Fruit fly (Drosophila melanogaster) whole organism, prepupa: ENCODE results near the gene CG34334.

ENCODE experiments used
- CG1621 ChIP-seq: fragments of 200-800 bp; sonication (Bioruptor generic); optimal IDR thresholded peaks from 3 replicates; lab custom pipeline; 2018; ENCODE audit warnings: missing biosample characterization, mild to moderate bottlenecking, missing genetic modification characterization
- CG3032 ChIP-seq: fragments of 200-800 bp; optimal IDR thresholded peaks from 2 replicates; lab custom pipeline; 2019; ENCODE audit warnings: missing biosample characterization, mild to moderate bottlenecking, missing genetic modification characterization, moderate library complexity
- CG31627 ChIP-seq: fragments of 200-800 bp; sonication (Bioruptor generic); optimal IDR thresholded peaks from 3 replicates; lab custom pipeline; 2016; ENCODE audit warnings: missing biosample characterization, missing genetic modification characterization
- CG8119 ChIP-seq: fragments of 200-800 bp; sonication (Bioruptor generic); IDR thresholded peaks from 3 replicates; pipeline ENCODE4 v1.3.6; 2022; ENCODE audit warnings: missing biosample characterization, missing genetic modification characterization
- Eip75B ChIP-seq: fragments of 200-800 bp; sonication (Bioruptor generic); optimal IDR thresholded peaks from 3 replicates; lab custom pipeline; 2016; ENCODE audit warnings: missing biosample characterization, missing genetic modification characterization
- Ets96B ChIP-seq: fragments of 200-800 bp; optimal IDR thresholded peaks from 2 replicates; lab custom pipeline; 2019; ENCODE audit warnings: missing biosample characterization, mild to moderate bottlenecking, missing genetic modification characterization, moderate library complexity
- acj6 ChIP-seq: fragments of 200-800 bp; sonication (Bioruptor generic); optimal IDR thresholded peaks from 3 replicates; lab custom pipeline; 2016; ENCODE audit warnings: missing biosample characterization, missing genetic modification characterization
- fkh ChIP-seq: fragments of 200-800 bp; sonication (Bioruptor generic); optimal IDR thresholded peaks from 3 replicates; lab custom pipeline; 2017; ENCODE audit warnings: missing biosample characterization, mild to moderate bottlenecking, missing genetic modification characterization, moderate library complexity

DNA sequence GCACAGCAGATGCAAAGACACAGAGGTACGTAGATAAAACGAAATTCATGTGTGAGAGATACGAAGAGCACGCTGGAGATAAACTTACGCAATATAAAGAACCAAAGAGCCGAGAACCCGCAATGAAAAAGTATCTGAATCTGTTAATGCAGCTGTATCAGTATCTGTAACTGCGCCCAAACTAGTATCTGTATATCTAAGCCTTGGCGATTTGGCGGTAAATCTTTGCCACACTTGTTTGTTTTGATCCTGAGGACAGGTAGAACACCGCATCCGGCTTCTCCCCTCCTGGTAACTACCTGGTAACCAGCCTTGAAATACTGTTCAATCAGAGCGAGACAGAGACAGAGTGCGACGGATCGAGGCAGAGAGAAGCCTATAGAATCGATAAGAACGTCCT is 36.2 kb upstream of the CG34334 start:
- TF ChIP-seq CG8119 (GFP tag; lab: Robert Waterston, UW) = no peak
- no peak for TF ChIP-seq Eip75B
- TF ChIP-seq CG3032 = no peak
- no peak for TF ChIP-seq CG31627 (GFP tag; lab: Kevin White, UChicago)
- no peak for TF ChIP-seq fkh (GFP tag; lab: Kevin White, UChicago)
- TF ChIP-seq CG1621 (tag; lab: Kevin White, UChicago) = no peak
- no peak for TF ChIP-seq Ets96B
- no peak for TF ChIP-seq acj6 (GFP tag; lab: Kevin White, UChicago)
